Worm (Caenorhabditis elegans): ENCODE results near the gene Y105C5B.20.

- no peak for TF ChIP-seq nhr-28 (tag; optimal IDR thresholded peaks at IDR 0.05)
- TF ChIP-seq elt-1 (tag; optimal IDR thresholded peaks at IDR 0.05; ENCODE audit: borderline replicate concordance, insufficient read depth) = no peak
- no peak for TF ChIP-seq tbx-8 (GFP tag; optimal IDR thresholded peaks at IDR 0.05)
- no peak for TF ChIP-seq mep-1 (tag; optimal IDR thresholded peaks at IDR 0.05)
Observed at ce11 chrIV:15953689-15954088, 40.7 kb downstream of the Y105C5B.20 start.

Measured in whole organism, mixed stage, embryonic.